Worm (Caenorhabditis elegans): ENCODE data around the gene Y54F10AL.1.

Y54F10AL.1 gene

ce11 chrIII:2528621-2529113 lies 41.2 kb downstream of the Y54F10AL.1 start, which contains the start of the genes Y54F10AM.15, rbc-2 and ndua-8 (continued):
- TF ChIP-seq sea-2 (GFP tag; IDR thresholded peaks at IDR 0.05), result no peak
- TF ChIP-seq rec-8 (tag; optimal IDR thresholded peaks at IDR 0.05), result no peak
- peak; percentile 47 for TF ChIP-seq unc-130 (GFP tag; optimal IDR thresholded peaks at IDR 0.05)
- no peak for TF ChIP-seq atf-7 (tag; optimal IDR thresholded peaks at IDR 0.05)
- no peak for TF ChIP-seq dpff-1 (tag; optimal IDR thresholded peaks at IDR 0.05)
- no peak for TF ChIP-seq mes-4 (tag; optimal IDR thresholded peaks at IDR 0.05)
- no peak for TF ChIP-seq ceh-79 (tag; optimal IDR thresholded peaks at IDR 0.05)
- TF ChIP-seq hmg-1.2 (GFP tag; IDR thresholded peaks at IDR 0.05), result no peak; the same call in none of the 2 replicates
- TF ChIP-seq hrde-1 (tag; optimal IDR thresholded peaks at IDR 0.05; ENCODE audit: borderline replicate concordance), result no peak
- peak; percentile 48 for TF ChIP-seq xnd-1 (tag; optimal IDR thresholded peaks at IDR 0.05)
- TF ChIP-seq egrh-3 (GFP tag; IDR thresholded peaks at IDR 0.05), result no peak
- peak; percentile 80 for TF ChIP-seq B0336.3 (GFP tag; IDR thresholded peaks at IDR 0.05)
- TF ChIP-seq ztf-26 (tag; optimal IDR thresholded peaks at IDR 0.05), result peak; percentile 5
- TF ChIP-seq ekl-4 (GFP tag; IDR thresholded peaks at IDR 0.05), result no peak; the same call in 1 of the 2 replicates
- TF ChIP-seq F22D6.2 (tag; optimal IDR thresholded peaks at IDR 0.05), result no peak
- TF ChIP-seq rcor-1 (GFP tag; IDR thresholded peaks at IDR 0.05), result peak; percentile 81
- no peak for TF ChIP-seq Y79H2A.3 (GFP tag; conservative IDR thresholded peaks at IDR 0.05)
- TF ChIP-seq athp-1 (tag; optimal IDR thresholded peaks at IDR 0.05), result peak; percentile 41
- peak; percentile 4 for TF ChIP-seq snpc-4 (GFP tag; optimal IDR thresholded peaks at IDR 0.05)
- peak in 3 of 4 experiments; percentile 52 to 70 (median 60) for TF ChIP-seq snpc-4 (tag; optimal IDR thresholded peaks at IDR 0.05)
- TF ChIP-seq egl-44 (GFP tag; IDR thresholded peaks at IDR 0.05), result no peak
- peak; percentile 25; the same call in 1 of the 2 replicates for TF ChIP-seq cebp-1 (GFP tag; IDR thresholded peaks at IDR 0.05)
- peak; percentile 83 for TF ChIP-seq cebp-1 (tag; optimal IDR thresholded peaks at IDR 0.05)
- peak; percentile 76 for TF ChIP-seq snpc-1.3 (tag; optimal IDR thresholded peaks at IDR 0.05; ENCODE audit: insufficient read depth)
- no peak; the same call in 1 of the 2 replicates for TF ChIP-seq Y53G8AR.9 (GFP tag; conservative IDR thresholded peaks at IDR 0.05)
- no peak for TF ChIP-seq B0035.1 (tag; optimal IDR thresholded peaks at IDR 0.05)
- no peak for TF ChIP-seq nfya-2 (GFP tag; IDR thresholded peaks at IDR 0.05)
- TF ChIP-seq lir-1 (GFP tag; conservative IDR thresholded peaks at IDR 0.05), result 0 out of 2 replicates have a peak, but pooled peaks have one; percentile 33
- no peak; the same call in 1 of the 2 replicates for TF ChIP-seq zfh-2 (GFP tag; conservative IDR thresholded peaks at IDR 0.05)
- TF ChIP-seq B0019.2 (GFP tag; conservative IDR thresholded peaks at IDR 0.05), result peak; percentile 97
- TF ChIP-seq nhr-179 (tag; optimal IDR thresholded peaks at IDR 0.05), result no peak
- no peak for TF ChIP-seq T07F8.4 (tag; optimal IDR thresholded peaks at IDR 0.05)
- TF ChIP-seq lag-1 (GFP tag; IDR thresholded peaks at IDR 0.05), result no peak
- no peak for TF ChIP-seq F49E8.2 (tag; optimal IDR thresholded peaks at IDR 0.05; ENCODE audit: insufficient read depth)
- TF ChIP-seq ceh-58 (GFP tag; IDR thresholded peaks at IDR 0.05), result no peak
- no peak for TF ChIP-seq mxl-1 (tag; optimal IDR thresholded peaks at IDR 0.05)
- no peak for TF ChIP-seq bed-1 (GFP tag; IDR thresholded peaks at IDR 0.05)
- no peak for TF ChIP-seq tbx-9 (tag; optimal IDR thresholded peaks at IDR 0.05; ENCODE audit: borderline replicate concordance)
- TF ChIP-seq nfya-1 (tag; optimal IDR thresholded peaks at IDR 0.05; ENCODE audit: borderline replicate concordance, insufficient read depth), result no peak

- TF ChIP-seq attf-6 (GFP tag; IDR thresholded peaks at IDR 0.05) (no peak), chd-7 (tag; optimal IDR thresholded peaks at IDR 0.05) (no peak), F22D6.2 (tag; optimal IDR thresholded peaks at IDR 0.05) (no peak), die-1 (tag; optimal IDR thresholded peaks at IDR 0.05) (no peak), snpc-4 (GFP tag; optimal IDR thresholded peaks at IDR 0.05) (no peak), snpc-4 (tag; optimal IDR thresholded peaks at IDR 0.05) (no peak), nfyb-1 (GFP tag; IDR thresholded peaks at IDR 0.05) (no peak), D2030.7 (GFP tag; IDR thresholded peaks at IDR 0.05) (no peak), lsy-27 (tag; optimal IDR thresholded peaks at IDR 0.05; ENCODE audit: borderline replicate concordance, insufficient read depth) (no peak), nhr-120 (GFP tag; IDR thresholded peaks at IDR 0.05) (no peak), lin-26 (GFP tag; IDR thresholded peaks at IDR 0.05) (no peak)
These were observed 42.8 kb downstream of the Y54F10AL.1 start, which contains the start of gene cone-1 for ce11 chrIII:2530313-2530712. cone-1 (plus strand) TSS chrIII:2530613.
